Worm (Caenorhabditis elegans) whole organism, young adult: ENCODE data around the gene smrc-1.
A peak's percentile ranks its signal among the peaks of the same experiment; 100 is the strongest.

ENCODE experiments used
- ama-1 ChIP-seq, 3 experiments: fragments of 150-350 bp in 1 of 3; sonication (generic microtip) in 2 of 3; optimal IDR thresholded peaks; 2 replicates each; lab custom pipeline; 2014 to 2018; ENCODE audit warnings: missing biosample characterization in 2 of 3, missing genetic modification characterization in 2 of 3, missing genetic modification reagents in 2 of 3
- atf-7 ChIP-seq: sonication (generic microtip); optimal IDR thresholded peaks from 2 replicates; lab custom pipeline; 2017; ENCODE audit warnings: mild to moderate bottlenecking, missing genetic modification characterization, missing compliant biosample characterization
- ceh-79 ChIP-seq: sonication (generic microtip); optimal IDR thresholded peaks from 2 replicates; lab custom pipeline; 2017; ENCODE audit warnings: mild to moderate bottlenecking, missing genetic modification characterization, missing compliant biosample characterization
- dpl-1 ChIP-seq: fragments of 150-350 bp; optimal IDR thresholded peaks from 2 replicates; lab custom pipeline; 2014; ENCODE audit warnings: missing biosample characterization, missing genetic modification reagents, missing genetic modification characterization
- efl-1 ChIP-seq: fragments of 150-350 bp; optimal IDR thresholded peaks from 2 replicates; lab custom pipeline; 2014; ENCODE audit warnings: missing biosample characterization, missing genetic modification reagents, missing genetic modification characterization
- ets-4 ChIP-seq: fragments of 200-800 bp; sonication (Bioruptor generic); optimal IDR thresholded peaks from 2 replicates; lab custom pipeline; 2018; ENCODE audit warnings: mild to moderate bottlenecking, missing genetic modification characterization, missing compliant biosample characterization
- lsy-27 ChIP-seq: sonication (generic microtip); optimal IDR thresholded peaks from 2 replicates; lab custom pipeline; 2017; ENCODE audit warnings: missing genetic modification characterization, mild to moderate bottlenecking, missing compliant biosample characterization, antibody characterized with exemption, missing genotype, borderline replicate concordance; ENCODE audit not compliant: insufficient read depth
- nfya-2 ChIP-seq: fragments of 200-800 bp; sonication (Bioruptor generic); IDR thresholded peaks from 2 replicates; pipeline ENCODE4 v1.3.6; 2022; ENCODE audit warnings: missing genetic modification reagents, missing genetic modification characterization, missing compliant biosample characterization
- sea-2 ChIP-seq: fragments of 200-800 bp; sonication (Bioruptor generic); IDR thresholded peaks from 2 replicates; pipeline ENCODE4 v1.3.6; 2022; ENCODE audit warnings: missing genetic modification characterization, missing compliant biosample characterization
- unc-62 ChIP-seq: fragments of 150-350 bp; optimal IDR thresholded peaks from 2 replicates; lab custom pipeline; 2014; ENCODE audit warnings: missing biosample characterization, missing genetic modification reagents, missing genetic modification characterization
- ztf-18 ChIP-seq: sonication (generic microtip); optimal IDR thresholded peaks from 2 replicates; lab custom pipeline; 2016; ENCODE audit warnings: missing genotype, mild to moderate bottlenecking, missing genetic modification characterization, missing compliant biosample characterization

- TF ChIP-seq ama-1 (optimal IDR thresholded peaks at IDR 0.05; lab: Kevin White, UChicago) (no peak), ama-1 (GFP tag; optimal IDR thresholded peaks at IDR 0.05; lab: Kevin White, UChicago) (no peak), lsy-27 (tag; lab: Kevin White, UChicago) (no peak), ets-4 (GFP tag; lab: Kevin White, UChicago) (no peak), sea-2 (GFP tag; lab: Robert Waterston, UW) (no peak), efl-1 (GFP tag; lab: Kevin White, UChicago) (peak; percentile 97), unc-62 (no peak), nfya-2 (GFP tag; lab: Robert Waterston, UW) (no peak), ztf-18 (tag; lab: Kevin White, UChicago) (no peak), dpl-1 (GFP tag; lab: Kevin White, UChicago) (peak; percentile 89), ceh-79 (tag; lab: Kevin White, UChicago) (no peak), atf-7 (tag; lab: Kevin White, UChicago) (no peak)
Observed at ce11 chrIII:6442305-6443125, 51.8 kb downstream of the smrc-1 start, which contains the start of gene mel-32.
